Worm (Caenorhabditis elegans) whole organism, L4 larva: Measurements from ENCODE around the gene T10H4.13.

Experiments
- D1046.2 ChIP-seq: fragments of 200-800 bp; sonication (Bioruptor generic); IDR thresholded peaks from 2 replicates; pipeline ENCODE4 v1.3.6; 2022; ENCODE audit warnings: missing genetic modification characterization, missing compliant biosample characterization
- Y75B8A.6 ChIP-seq: fragments of 200-800 bp; sonication (Bioruptor generic); IDR thresholded peaks from 2 replicates; pipeline ENCODE4 v1.3.6; 2022; ENCODE audit warnings: missing genetic modification reagents, missing genetic modification characterization, missing compliant biosample characterization
- lin-15B ChIP-seq: fragments of 150-350 bp; sonication (generic microtip); optimal IDR thresholded peaks from 3 replicates; lab custom pipeline; 2014; ENCODE audit warnings: missing biosample characterization, missing genetic modification characterization

ce11 chrV:15305502-15305901 is 38.2 kb upstream of the T10H4.13 start, which contains the start of gene T26H8.5:
- TF ChIP-seq Y75B8A.6 (no peak), D1046.2 (GFP tag; lab: Robert Waterston, UW) (no peak), lin-15B (tag; lab: Kevin White, UChicago) (no peak)
